Worm (Caenorhabditis elegans) whole organism, L4 larva: ENCODE measurements around the gene cyp-31A2.
A peak's percentile ranks its signal among the peaks of the same experiment; 100 is the strongest.

Experiments used
- F44E2.7 ChIP-seq: fragments of 200-800 bp; sonication (Bioruptor generic); IDR thresholded peaks from 2 replicates; pipeline ENCODE4 v2.1.2; 2022; ENCODE audit warnings: missing genetic modification characterization, missing compliant biosample characterization
- F49E8.2 ChIP-seq: sonication (generic microtip); optimal IDR thresholded peaks from 2 replicates; lab custom pipeline; 2016; ENCODE audit warnings: missing compliant biosample characterization, mild to moderate bottlenecking, missing genetic modification characterization, borderline replicate concordance
- R02D3.7 ChIP-seq: fragments of 150-350 bp; sonication (generic microtip); optimal IDR thresholded peaks from 3 replicates; lab custom pipeline; 2014; ENCODE audit warnings: missing biosample characterization, missing genetic modification characterization
- Y105C5A.15 ChIP-seq: fragments of 200-800 bp; sonication (Bioruptor generic); IDR thresholded peaks from 2 replicates; pipeline ENCODE4 v1.3.6; 2022; ENCODE audit warnings: missing genetic modification characterization, missing compliant biosample characterization
- Y48G9A.11 ChIP-seq: fragments of 200-800 bp; sonication (Bioruptor generic); IDR thresholded peaks from 2 replicates; pipeline ENCODE4 v1.3.6; 2022; ENCODE audit warnings: missing genetic modification reagents, missing genetic modification characterization, missing compliant biosample characterization
- ZK337.2 ChIP-seq: fragments of 200-800 bp; sonication (Bioruptor generic); IDR thresholded peaks from 2 replicates; pipeline ENCODE4 v1.3.6; 2022; ENCODE audit warnings: missing genetic modification reagents, missing genetic modification characterization, missing compliant biosample characterization
- aha-1 ChIP-seq: fragments of 150-350 bp; peaks from one replicate; lab custom pipeline; 2014; ENCODE audit warnings: missing biosample characterization, missing genetic modification characterization
- ceh-28 ChIP-seq: fragments of 150-350 bp; optimal IDR thresholded peaks from 2 replicates; lab custom pipeline; 2014; ENCODE audit warnings: missing biosample characterization, missing genetic modification reagents, missing genetic modification characterization
- ceh-62 ChIP-seq: sonication (generic microtip); optimal IDR thresholded peaks from 2 replicates; lab custom pipeline; 2017; ENCODE audit warnings: missing biosample characterization, missing genetic modification characterization
- ceh-82 ChIP-seq: sonication (generic microtip); optimal IDR thresholded peaks from 2 replicates; lab custom pipeline; 2017; ENCODE audit warnings: missing biosample characterization, missing genetic modification characterization
- ctbp-1 ChIP-seq: fragments of 200-800 bp; sonication (Bioruptor generic); IDR thresholded peaks from 2 replicates; pipeline ENCODE4 v1.3.6; 2022; ENCODE audit warnings: missing genetic modification reagents, missing genetic modification characterization, missing compliant biosample characterization
- daf-19 ChIP-seq: fragments of 200-800 bp; sonication (Bioruptor generic); conservative IDR thresholded peaks from 2 replicates; pipeline ENCODE4 v1.3.6; 2022; ENCODE audit warnings: missing genetic modification characterization, missing compliant biosample characterization
- dmd-9 ChIP-seq: fragments of 200-800 bp; sonication (Bioruptor generic); IDR thresholded peaks from 2 replicates; pipeline ENCODE4 v1.3.6; 2022; ENCODE audit warnings: missing genetic modification reagents, missing genetic modification characterization, missing compliant biosample characterization
- fkh-10 ChIP-seq: fragments of 150-350 bp; optimal IDR thresholded peaks from 2 replicates; lab custom pipeline; 2014; ENCODE audit warnings: missing biosample characterization, missing genetic modification reagents, missing genetic modification characterization
- gei-8 ChIP-seq: fragments of 200-800 bp; sonication (Bioruptor generic); optimal IDR thresholded peaks from 2 replicates; lab custom pipeline; 2018; ENCODE audit warnings: mild to moderate bottlenecking, missing genetic modification characterization, missing compliant biosample characterization
- lin-13 ChIP-seq: fragments of 150-350 bp; optimal IDR thresholded peaks from 2 replicates; lab custom pipeline; 2014; ENCODE audit warnings: missing biosample characterization, missing genetic modification reagents, missing genetic modification characterization
- lin-15B ChIP-seq: fragments of 150-350 bp; sonication (generic microtip); optimal IDR thresholded peaks from 3 replicates; lab custom pipeline; 2014; ENCODE audit warnings: missing biosample characterization, missing genetic modification characterization
- lin-38 ChIP-seq: fragments of 200-800 bp; sonication (Bioruptor generic); IDR thresholded peaks from 2 replicates; pipeline ENCODE4 v1.3.6; 2022; ENCODE audit warnings: missing genetic modification reagents, missing genetic modification characterization, missing compliant biosample characterization
- lin-39 ChIP-seq: fragments of 150-350 bp; optimal IDR thresholded peaks from 2 replicates; lab custom pipeline; 2014; ENCODE audit warnings: missing biosample characterization, missing genetic modification reagents, missing genetic modification characterization
- lir-3 ChIP-seq: sonication (generic microtip); optimal IDR thresholded peaks from 2 replicates; lab custom pipeline; 2016; ENCODE audit warnings: mild to moderate bottlenecking, missing genetic modification characterization, missing compliant biosample characterization
- madf-5 ChIP-seq, 2 experiments: fragments of 200-800 bp; sonication (Bioruptor generic); IDR thresholded peaks; 2 replicates each; pipeline ENCODE4 v1.3.6; 2022; ENCODE audit warnings: missing compliant biosample characterization in 2 of 2, missing genetic modification characterization in 2 of 2
- mxl-2 ChIP-seq: fragments of 200-800 bp; sonication (Bioruptor generic); conservative IDR thresholded peaks from 2 replicates; pipeline ENCODE4 v1.3.6; 2022; ENCODE audit warnings: missing genetic modification reagents, missing genetic modification characterization, missing compliant biosample characterization
- mxl-3 ChIP-seq: fragments of 200-800 bp; sonication (Bioruptor generic); optimal IDR thresholded peaks from 2 replicates; lab custom pipeline; 2018; ENCODE audit warnings: mild to moderate bottlenecking, missing genetic modification characterization, missing compliant biosample characterization
- nhr-11 ChIP-seq: fragments of 150-350 bp; optimal IDR thresholded peaks from 2 replicates; lab custom pipeline; 2014; ENCODE audit warnings: missing biosample characterization, missing genetic modification characterization
- nhr-77 ChIP-seq: fragments of 150-350 bp; optimal IDR thresholded peaks from 2 replicates; lab custom pipeline; 2014; ENCODE audit warnings: missing biosample characterization, missing genetic modification characterization
- pqm-1 ChIP-seq: sonication (generic microtip); optimal IDR thresholded peaks from 2 replicates; lab custom pipeline; 2017; ENCODE audit warnings: missing biosample characterization, missing genetic modification characterization
- sdz-12 ChIP-seq: fragments of 200-800 bp; sonication (Bioruptor generic); optimal IDR thresholded peaks from 2 replicates; lab custom pipeline; 2018; ENCODE audit warnings: mild to moderate bottlenecking, missing genetic modification characterization, missing compliant biosample characterization
- set-16 ChIP-seq: fragments of 200-800 bp; sonication (Bioruptor generic); IDR thresholded peaks from 2 replicates; pipeline ENCODE4 v1.3.6; 2022; ENCODE audit warnings: missing genetic modification reagents, missing genetic modification characterization, missing compliant biosample characterization
- snpc-1.2 ChIP-seq: fragments of 200-800 bp; sonication (Bioruptor generic); IDR thresholded peaks from 2 replicates; pipeline ENCODE4 v1.3.6; 2022; ENCODE audit warnings: missing genetic modification reagents, missing genetic modification characterization, missing compliant biosample characterization
- snpc-4 ChIP-seq: fragments of 150-350 bp; optimal IDR thresholded peaks from 2 replicates; lab custom pipeline; 2014; ENCODE audit warnings: missing biosample characterization, missing genetic modification characterization
- spr-1 ChIP-seq: sonication (generic microtip); optimal IDR thresholded peaks from 2 replicates; lab custom pipeline; 2016; ENCODE audit warnings: mild to moderate bottlenecking, missing genetic modification characterization, missing compliant biosample characterization
- tag-97 ChIP-seq: fragments of 200-800 bp; sonication (Bioruptor generic); IDR thresholded peaks from 2 replicates; pipeline ENCODE4 v1.3.6; 2022; ENCODE audit warnings: missing genetic modification characterization, missing compliant biosample characterization
- tra-1 ChIP-seq: fragments of 200-800 bp; sonication (Bioruptor generic); IDR thresholded peaks from 2 replicates; pipeline ENCODE4 v1.3.6; 2022; ENCODE audit warnings: missing genetic modification reagents, missing genetic modification characterization, missing compliant biosample characterization
- unc-130 ChIP-seq: sonication (generic microtip); optimal IDR thresholded peaks from 2 replicates; lab custom pipeline; 2016; ENCODE audit warnings: missing genetic modification reagents, missing genetic modification characterization, missing compliant biosample characterization
- unc-39 ChIP-seq: sonication (generic microtip); optimal IDR thresholded peaks from 2 replicates; lab custom pipeline; 2017; ENCODE audit warnings: missing biosample characterization, missing genetic modification characterization
- unc-62 ChIP-seq, 3 experiments: fragments of 150-350 bp in 1 of 3; sonication (generic microtip); optimal IDR thresholded peaks in 2 of 3; peaks in 1 of 3; 1 replicate in 1 of 3; 2 replicates in 2 of 3; lab custom pipeline; 2014 to 2017; ENCODE audit warnings: missing biosample characterization in 3 of 3, missing genetic modification characterization in 3 of 3, missing genetic modification reagents in 3 of 3, missing genotype in 1 of 3
- zfp-2 ChIP-seq: sonication (generic microtip); optimal IDR thresholded peaks from 2 replicates; lab custom pipeline; 2016; ENCODE audit warnings: mild to moderate bottlenecking, missing genetic modification characterization, missing compliant biosample characterization
- zip-2 ChIP-seq: fragments of 150-350 bp; optimal IDR thresholded peaks from 2 replicates; lab custom pipeline; 2014; ENCODE audit warnings: missing biosample characterization, missing genetic modification characterization

Gene cyp-31A2

ce11 chrIV:11371645-11372044 lies 32.1 kb upstream of the cyp-31A2 start, which contains the start of gene sec-31 (continued):
- no peak for TF ChIP-seq lir-3 (tag; lab: Kevin White, UChicago)
- peak; percentile 51 for TF ChIP-seq lin-38 (GFP tag; lab: Robert Waterston, UW)
- TF ChIP-seq unc-62 (GFP tag; optimal IDR thresholded peaks at IDR 0.05 in 1 of 2; lab: Kevin White, UChicago), result peak in 1 of 2 experiments; percentile 18
- TF ChIP-seq unc-62 (tag; optimal IDR thresholded peaks at IDR 0.05; lab: Kevin White, UChicago), result no peak
- TF ChIP-seq ZK337.2 (GFP tag; lab: Robert Waterston, UW), result no peak
- TF ChIP-seq lin-39 (tag; lab: Kevin White, UChicago), result no peak

ce11 chrIV:11372366-11372997 lies 31.3 kb upstream of the cyp-31A2 start, which contains the start of gene cbd-1:
cbd-1 (plus strand) TSS chrIV:11372991.
- TF ChIP-seq R02D3.7 (tag; lab: Kevin White, UChicago) (no peak), ceh-82 (no peak), nhr-77 (tag; lab: Kevin White, UChicago) (no peak), lin-38 (GFP tag; lab: Robert Waterston, UW) (peak; percentile 19; the same call in 1 of the 2 replicates), ctbp-1 (GFP tag; lab: Robert Waterston, UW) (no peak), dmd-9 (GFP tag; lab: Robert Waterston, UW) (no peak), mxl-3 (no peak), nhr-11 (tag; lab: Kevin White, UChicago) (no peak)

ce11 chrIV:11375713-11376112 lies 28.0 kb upstream of the cyp-31A2 start:
- TF ChIP-seq aha-1 (peak; percentile 93), F44E2.7 (no peak)
- TF ChIP-seq, all 104 proteins: peak for 1

ce11 chrIV:11377439-11377838 lies 26.3 kb upstream of the cyp-31A2 start:
- TF ChIP-seq unc-130 (GFP tag; lab: Kevin White, UChicago) (peak; percentile 45), ceh-28 (no peak), snpc-1.2 (GFP tag; lab: Robert Waterston, UW) (peak; percentile 71; the same call in 1 of the 2 replicates), lin-38 (GFP tag; lab: Robert Waterston, UW) (peak; percentile 59), mxl-2 (GFP tag; lab: Robert Waterston, UW) (no peak), ctbp-1 (GFP tag; lab: Robert Waterston, UW) (0 out of 2 replicates have a peak, but pooled peaks have one; percentile 36), mxl-3 (no peak), madf-5 (GFP tag; IDR thresholded peaks at IDR 0.05; lab: Robert Waterston, UW) (0 out of 4 replicates have a peak, but pooled peaks of 1 of the 2 experiments have one; percentile 23), Y48G9A.11 (GFP tag; lab: Robert Waterston, UW) (0 out of 2 replicates have a peak, but pooled peaks have one; percentile 27), gei-8 (GFP tag; lab: Kevin White, UChicago) (no peak), snpc-4 (tag; lab: Kevin White, UChicago) (no peak), Y105C5A.15 (GFP tag; lab: Robert Waterston, UW) (no peak), lin-13 (GFP tag; lab: Kevin White, UChicago) (no peak), daf-19 (GFP tag; lab: Robert Waterston, UW) (0 out of 2 replicates have a peak, but pooled peaks have one; percentile 12), fkh-10 (GFP tag; lab: Kevin White, UChicago) (no peak), F49E8.2 (peak; percentile 84), ceh-62 (no peak), set-16 (GFP tag; lab: Robert Waterston, UW) (no peak)

- TF ChIP-seq fkh-10 (GFP tag; lab: Kevin White, UChicago) (no peak), lin-15B (tag; lab: Kevin White, UChicago) (no peak), tra-1 (GFP tag; lab: Robert Waterston, UW) (no peak), sdz-12 (GFP tag; lab: Kevin White, UChicago) (no peak), pqm-1 (no peak), lin-39 (tag; lab: Kevin White, UChicago) (no peak), mxl-2 (GFP tag; lab: Robert Waterston, UW) (no peak), snpc-4 (tag; lab: Kevin White, UChicago) (no peak), unc-39 (tag; lab: Kevin White, UChicago) (no peak), spr-1 (tag; lab: Kevin White, UChicago) (no peak), tag-97 (GFP tag; lab: Robert Waterston, UW) (no peak), Y105C5A.15 (GFP tag; lab: Robert Waterston, UW) (no peak), set-16 (GFP tag; lab: Robert Waterston, UW) (no peak), zfp-2 (tag; lab: Kevin White, UChicago) (no peak), zip-2 (no peak)
These were observed 24.5 kb upstream of the cyp-31A2 start, which contains the start of gene fbxb-76 for ce11 chrIV:11379254-11379653. fbxb-76 (minus strand) TSS chrIV:11379354.
